Worm (Caenorhabditis elegans) whole organism, L4 larva: ENCODE data around the gene T16G12.13.
"Not testable (repeated sequence)": the region's sequence is repeated elsewhere in the genome, so short reads cannot be mapped to it uniquely, and the experiment has no call there.

Experiments used
- aly-2 ChIP-seq: sonication (generic microtip); optimal IDR thresholded peaks from 2 replicates; lab custom pipeline; 2018; ENCODE audit warnings: missing biosample characterization, missing genetic modification characterization
- ama-1 ChIP-seq: fragments of 150-350 bp; optimal IDR thresholded peaks from 2 replicates; lab custom pipeline; 2014; ENCODE audit warnings: inconsistent platforms, mixed read lengths
- ces-1 ChIP-seq: fragments of 150-350 bp; sonication (generic microtip); optimal IDR thresholded peaks from 4 replicates; lab custom pipeline; 2014; ENCODE audit warnings: missing biosample characterization, missing genetic modification reagents, missing genetic modification characterization
- cey-2 ChIP-seq: sonication (generic microtip); optimal IDR thresholded peaks from 3 replicates; lab custom pipeline; 2017; ENCODE audit warnings: missing genetic modification characterization, mild to moderate bottlenecking, missing compliant biosample characterization, antibody characterized with exemption, borderline replicate concordance; ENCODE audit not compliant: insufficient read depth
- daf-16 ChIP-seq, 3 experiments: sonication (generic microtip); optimal IDR thresholded peaks; 2 replicates each; lab custom pipeline; 2016 to 2017; ENCODE audit warnings: missing genetic modification characterization in 3 of 3, missing genetic modification reagents in 3 of 3, mild to moderate bottlenecking in 2 of 3, missing compliant biosample characterization in 2 of 3, missing biosample characterization in 1 of 3, moderate library complexity in 1 of 3
- daf-8 ChIP-seq: fragments of 200-800 bp; sonication (Bioruptor generic); IDR thresholded peaks from 2 replicates; pipeline ENCODE4 v1.3.6; 2022; ENCODE audit warnings: missing genetic modification characterization, missing compliant biosample characterization
- dmd-6 ChIP-seq: fragments of 200-800 bp; sonication (Bioruptor generic); IDR thresholded peaks from 2 replicates; pipeline ENCODE4 v1.3.6; 2022; ENCODE audit warnings: missing genetic modification reagents, missing genetic modification characterization, missing compliant biosample characterization
- dmd-9 ChIP-seq: fragments of 200-800 bp; sonication (Bioruptor generic); IDR thresholded peaks from 2 replicates; pipeline ENCODE4 v1.3.6; 2022; ENCODE audit warnings: missing genetic modification reagents, missing genetic modification characterization, missing compliant biosample characterization
- hif-1 ChIP-seq, 2 experiments: sonication (generic microtip); optimal IDR thresholded peaks; 2 replicates each; lab custom pipeline; 2016 to 2017; ENCODE audit warnings: missing compliant biosample characterization in 2 of 2, missing genetic modification characterization in 2 of 2, missing genetic modification reagents in 2 of 2, missing genotype in 2 of 2, mild to moderate bottlenecking in 1 of 2
- hlh-11 ChIP-seq: fragments of 200-800 bp; sonication (Bioruptor generic); optimal IDR thresholded peaks from 2 replicates; lab custom pipeline; 2018; ENCODE audit warnings: mild to moderate bottlenecking, missing genetic modification characterization, missing compliant biosample characterization
- hmg-1.1 ChIP-seq: fragments of 200-800 bp; sonication (Bioruptor generic); IDR thresholded peaks from 2 replicates; pipeline ENCODE4 v1.3.6; 2022; ENCODE audit warnings: missing genetic modification reagents, missing genetic modification characterization, missing compliant biosample characterization
- jun-1 ChIP-seq: fragments of 150-350 bp; optimal IDR thresholded peaks from 2 replicates; lab custom pipeline; 2014; ENCODE audit warnings: missing biosample characterization, missing genetic modification reagents, missing genetic modification characterization
- lim-7 ChIP-seq: fragments of 200-800 bp; sonication (Bioruptor generic); IDR thresholded peaks from 2 replicates; pipeline ENCODE4 v1.3.6; 2022; ENCODE audit warnings: missing genetic modification characterization, missing compliant biosample characterization
- lin-15B ChIP-seq: fragments of 150-350 bp; sonication (generic microtip); optimal IDR thresholded peaks from 3 replicates; lab custom pipeline; 2014; ENCODE audit warnings: missing biosample characterization, missing genetic modification characterization
- lin-29 ChIP-seq: fragments of 200-800 bp; sonication (Bioruptor generic); IDR thresholded peaks from 2 replicates; pipeline ENCODE4 v1.3.6; 2022; ENCODE audit warnings: missing genetic modification reagents, missing genetic modification characterization, missing compliant biosample characterization
- lin-38 ChIP-seq: fragments of 200-800 bp; sonication (Bioruptor generic); IDR thresholded peaks from 2 replicates; pipeline ENCODE4 v1.3.6; 2022; ENCODE audit warnings: missing genetic modification reagents, missing genetic modification characterization, missing compliant biosample characterization
- lir-3 ChIP-seq: sonication (generic microtip); optimal IDR thresholded peaks from 2 replicates; lab custom pipeline; 2016; ENCODE audit warnings: mild to moderate bottlenecking, missing genetic modification characterization, missing compliant biosample characterization
- mdt-29 ChIP-seq: fragments of 200-800 bp; sonication (Bioruptor generic); IDR thresholded peaks from 2 replicates; pipeline ENCODE4 v1.3.6; 2022; ENCODE audit warnings: missing genetic modification reagents, missing genetic modification characterization, missing compliant biosample characterization
- mep-1 ChIP-seq: fragments of 150-350 bp; sonication (generic microtip); optimal IDR thresholded peaks from 3 replicates; lab custom pipeline; 2014; ENCODE audit warnings: missing biosample characterization, missing genetic modification characterization
- mxl-2 ChIP-seq: fragments of 200-800 bp; sonication (Bioruptor generic); conservative IDR thresholded peaks from 2 replicates; pipeline ENCODE4 v1.3.6; 2022; ENCODE audit warnings: missing genetic modification reagents, missing genetic modification characterization, missing compliant biosample characterization
- nhr-102 ChIP-seq: sonication (generic microtip); optimal IDR thresholded peaks from 2 replicates; lab custom pipeline; 2016; ENCODE audit warnings: mild to moderate bottlenecking, missing genetic modification characterization, moderate library complexity, missing compliant biosample characterization
- nhr-111 ChIP-seq: fragments of 200-800 bp; sonication (Bioruptor generic); optimal IDR thresholded peaks from 2 replicates; lab custom pipeline; 2018; ENCODE audit warnings: mild to moderate bottlenecking, missing genetic modification characterization, missing compliant biosample characterization
- nhr-25 ChIP-seq: sonication (generic microtip); optimal IDR thresholded peaks from 2 replicates; lab custom pipeline; 2017; ENCODE audit warnings: missing genetic modification characterization, mild to moderate bottlenecking, missing compliant biosample characterization, antibody characterized with exemption, moderate library complexity, borderline replicate concordance; ENCODE audit not compliant: insufficient read depth
- nhr-28 ChIP-seq: fragments of 150-350 bp; optimal IDR thresholded peaks from 2 replicates; lab custom pipeline; 2014; ENCODE audit warnings: missing biosample characterization, missing genetic modification characterization
- nhr-48 ChIP-seq: sonication (generic microtip); optimal IDR thresholded peaks from 2 replicates; lab custom pipeline; 2016; ENCODE audit warnings: mild to moderate bottlenecking, missing genetic modification characterization, missing compliant biosample characterization
- nhr-6 ChIP-seq: fragments of 150-350 bp; optimal IDR thresholded peaks from 2 replicates; lab custom pipeline; 2014; ENCODE audit warnings: missing biosample characterization, missing genetic modification characterization
- nhr-77 ChIP-seq: fragments of 150-350 bp; optimal IDR thresholded peaks from 2 replicates; lab custom pipeline; 2014; ENCODE audit warnings: missing biosample characterization, missing genetic modification characterization
- php-3 ChIP-seq: fragments of 200-800 bp; sonication (Bioruptor generic); IDR thresholded peaks from 2 replicates; pipeline ENCODE4 v1.3.6; 2022; ENCODE audit warnings: missing genetic modification reagents, missing genetic modification characterization, missing compliant biosample characterization
- pqm-1 ChIP-seq: sonication (generic microtip); optimal IDR thresholded peaks from 2 replicates; lab custom pipeline; 2017; ENCODE audit warnings: missing biosample characterization, missing genetic modification characterization
- rbr-2 ChIP-seq: sonication (generic microtip); optimal IDR thresholded peaks from 2 replicates; lab custom pipeline; 2016; ENCODE audit warnings: missing genotype, missing genetic modification characterization, missing compliant biosample characterization
- tra-1 ChIP-seq: fragments of 200-800 bp; sonication (Bioruptor generic); IDR thresholded peaks from 2 replicates; pipeline ENCODE4 v1.3.6; 2022; ENCODE audit warnings: missing genetic modification reagents, missing genetic modification characterization, missing compliant biosample characterization
- unc-39 ChIP-seq: sonication (generic microtip); optimal IDR thresholded peaks from 2 replicates; lab custom pipeline; 2017; ENCODE audit warnings: missing biosample characterization, missing genetic modification characterization
- unc-62 ChIP-seq, 3 experiments: fragments of 150-350 bp in 1 of 3; sonication (generic microtip); optimal IDR thresholded peaks in 2 of 3; peaks in 1 of 3; 1 replicate in 1 of 3; 2 replicates in 2 of 3; lab custom pipeline; 2014 to 2017; ENCODE audit warnings: missing biosample characterization in 3 of 3, missing genetic modification characterization in 3 of 3, missing genetic modification reagents in 3 of 3, missing genotype in 1 of 3
- zfp-3 ChIP-seq: fragments of 200-800 bp; sonication (Bioruptor generic); conservative IDR thresholded peaks from 2 replicates; pipeline ENCODE4 v1.3.6; 2022; ENCODE audit warnings: missing genetic modification reagents, missing genetic modification characterization, missing compliant biosample characterization

The T16G12.13 gene

DNA sequence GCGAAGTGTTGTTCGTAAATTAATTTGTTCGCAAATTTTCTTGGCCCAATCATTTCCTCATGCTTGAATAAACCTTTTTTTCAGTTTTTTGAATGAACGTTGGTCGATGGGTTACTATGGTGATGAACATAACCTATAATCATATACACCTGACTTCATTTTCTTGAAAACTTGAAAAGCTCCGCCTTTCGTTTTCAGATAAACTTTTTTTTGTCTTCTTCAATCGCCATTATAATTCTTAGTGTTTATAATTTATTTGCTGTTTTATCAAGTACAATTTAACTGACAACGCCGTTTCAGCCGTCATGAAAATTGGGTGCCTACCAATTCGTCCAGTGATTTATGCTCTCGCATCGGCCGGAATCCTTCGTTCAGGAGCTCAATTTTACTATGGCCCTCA, 23.5 kb upstream of the T16G12.13 start, which contains the start of gene M04D8.7:
TSS of gene M04D8.7 (plus strand) at position 301 of the 400 bp plus-strand sequence.
- TF ChIP-seq jun-1 (tag; lab: Kevin White, UChicago) (no peak), unc-62 (GFP tag; optimal IDR thresholded peaks at IDR 0.05 in 1 of 2; lab: Kevin White, UChicago) (peak in 1 of 2 experiments; percentile 41), unc-62 (tag; optimal IDR thresholded peaks at IDR 0.05; lab: Kevin White, UChicago) (no peak)

ce11 chrIII:10040013-10040412, 20.7 kb upstream of the T16G12.13 start, which contains the start of gene T16G12.7:
Gene T16G12.7, minus strand, starts transcription at chrIII:10040113.
- TF ChIP-seq nhr-25 (tag; lab: Kevin White, UChicago) (no peak), nhr-6 (tag; lab: Kevin White, UChicago) (no peak), nhr-111 (GFP tag; lab: Kevin White, UChicago) (no peak), hmg-1.1 (GFP tag; lab: Robert Waterston, UW) (no peak), nhr-77 (tag; lab: Kevin White, UChicago) (no peak), rbr-2 (tag; lab: Kevin White, UChicago) (no peak), daf-16 (GFP tag; optimal IDR thresholded peaks at IDR 0.05; lab: Kevin White, UChicago) (no peak), daf-16 (tag; optimal IDR thresholded peaks at IDR 0.05; lab: Kevin White, UChicago) (no peak), mep-1 (tag; lab: Kevin White, UChicago) (no peak), ces-1 (GFP tag; lab: Kevin White, UChicago) (no peak), hif-1 (tag; optimal IDR thresholded peaks at IDR 0.05; lab: Kevin White, UChicago) (no peak)

ce11 chrIII:10049682-10050081, 11.0 kb upstream of the T16G12.13 start, which contains the start of gene T16G12.1:
Gene T16G12.1, minus strand, starts transcription at chrIII:10049857.
- TF ChIP-seq php-3 (GFP tag; lab: Robert Waterston, UW): no peak
- TF ChIP-seq dmd-6 (GFP tag; lab: Robert Waterston, UW): peak; percentile 70
- no peak for TF ChIP-seq nhr-77 (tag; lab: Kevin White, UChicago)
- no peak for TF ChIP-seq zfp-3 (GFP tag; lab: Robert Waterston, UW)
- no peak for TF ChIP-seq mdt-29 (GFP tag; lab: Robert Waterston, UW)
- peak; percentile 39; the same call in 1 of the 2 replicates for TF ChIP-seq tra-1 (GFP tag; lab: Robert Waterston, UW)
- no peak for TF ChIP-seq unc-39 (tag; lab: Kevin White, UChicago)
- TF ChIP-seq pqm-1 (tag; lab: Kevin White, UChicago): peak; percentile 68
- TF ChIP-seq nhr-28 (tag; lab: Kevin White, UChicago): peak; percentile 64
- TF ChIP-seq cey-2 (tag; lab: Kevin White, UChicago): no peak
- no peak for TF ChIP-seq rbr-2 (tag; lab: Kevin White, UChicago)
- TF ChIP-seq nhr-102 (tag; lab: Kevin White, UChicago): no peak
- peak; percentile 42 for TF ChIP-seq hlh-11 (tag; lab: Kevin White, UChicago)
- TF ChIP-seq lin-29: no peak

DNA sequence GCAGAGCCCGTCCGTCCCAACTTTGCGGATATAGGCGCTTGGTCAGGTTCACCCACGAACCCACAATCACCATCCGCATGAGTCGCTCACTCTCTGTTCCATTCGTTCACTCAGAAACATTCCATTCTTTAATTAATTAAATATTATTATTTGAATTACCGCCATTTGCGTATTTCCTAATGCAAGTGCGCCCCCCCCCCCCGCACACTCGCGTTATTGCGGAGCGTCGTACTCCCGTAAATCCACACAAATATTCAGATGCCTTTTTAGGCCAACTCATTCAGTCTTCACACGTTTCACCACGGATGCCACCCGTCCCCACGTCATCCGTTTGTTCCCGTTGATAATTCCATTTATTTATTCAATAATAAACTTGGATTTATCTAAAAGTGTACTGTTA, 10.3 kb upstream of the T16G12.13 start, which contains the start of gene T16G12.3:
TSS of gene T16G12.3 (plus strand) at position 301 of the 400 bp plus-strand sequence.
- TF ChIP-seq zfp-3 (GFP tag; lab: Robert Waterston, UW); hmg-1.1 (GFP tag; lab: Robert Waterston, UW); lin-29: not testable (repeated sequence)

DNA sequence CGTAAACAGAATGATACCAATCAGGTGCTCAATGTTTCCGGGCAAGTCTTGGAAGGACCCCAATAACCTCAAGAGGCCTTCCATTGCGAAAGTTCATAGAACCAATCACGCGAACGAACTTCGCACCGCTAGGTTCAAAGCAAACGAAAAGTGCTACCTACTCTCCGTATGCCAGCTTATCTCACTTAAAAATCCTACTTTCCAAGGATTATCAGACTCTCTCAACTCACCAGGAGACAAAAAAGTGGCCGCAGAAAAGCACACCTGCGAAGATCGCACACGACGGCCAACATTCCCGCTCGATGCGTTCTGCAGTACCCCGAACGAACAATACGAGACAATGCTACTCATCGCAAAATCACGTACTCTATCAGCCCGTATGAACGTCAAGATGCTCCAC, 7.4 kb upstream of the T16G12.13 start, which contains the start of gene T16G12.12:
TSS of gene T16G12.12 (plus strand) at position 301 of the 400 bp plus-strand sequence.
- TF ChIP-seq lin-38; aly-2 (tag; lab: Kevin White, UChicago); php-3 (GFP tag; lab: Robert Waterston, UW): not testable (repeated sequence)

- TF ChIP-seq daf-8 (GFP tag; lab: Robert Waterston, UW) (no peak), lim-7 (GFP tag; lab: Robert Waterston, UW) (no peak), dmd-6 (GFP tag; lab: Robert Waterston, UW) (no peak), ama-1 (lab: Kevin White, UChicago) (no peak), mxl-2 (no peak), lir-3 (no peak), dmd-9 (GFP tag; lab: Robert Waterston, UW) (no peak), nhr-48 (tag; lab: Kevin White, UChicago) (no peak), lin-15B (tag; lab: Kevin White, UChicago) (no peak)
Observed at ce11 chrIII:10056033-10056432, 4.6 kb upstream of the T16G12.13 start, which contains the start of gene T16G12.10. Gene T16G12.10, minus strand, starts transcription at chrIII:10056133.
